Fruit fly (Drosophila melanogaster) ovary, adult (tissue): ENCODE measurements around the gene Reck.

Source experiments
- CG17801 ChIP-seq: fragments of 200-800 bp; optimal IDR thresholded peaks from 2 replicates; lab custom pipeline; 2019; ENCODE audit warnings: missing biosample characterization, mild to moderate bottlenecking, missing genetic modification characterization, moderate library complexity; ENCODE audit not compliant: partially characterized antibody

Reck gene

dm6 chr3L:15013957-15014692, at the start of gene Reck:
Reck (minus strand) TSS chr3L:15014062.
- TF ChIP-seq CG17801 (GFP tag; lab: Kevin White, UChicago): no peak

DNA sequence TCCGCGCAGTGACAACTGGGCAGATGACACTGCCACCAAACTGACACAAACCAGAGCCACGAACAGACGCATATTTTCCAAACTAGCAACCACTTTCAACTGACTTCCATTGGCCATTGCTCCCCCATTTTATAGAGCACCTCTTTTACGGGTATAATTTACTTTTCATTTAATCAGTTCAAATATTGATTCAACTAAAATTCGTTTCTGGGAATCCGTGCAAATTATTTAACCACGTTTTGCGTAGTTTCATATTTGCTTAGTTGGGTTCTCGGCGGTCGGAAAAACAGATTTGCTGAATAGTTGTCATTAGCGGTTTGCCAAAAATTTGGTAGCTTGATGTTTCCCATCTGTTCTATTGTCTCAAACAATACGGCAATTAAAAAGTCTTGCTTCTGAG, 47.7 kb upstream of the Reck start, which contains the start of gene CG13460:
CG13460 (minus strand) TSS at position 101 of the 400 bp plus-strand sequence.
- no peak for TF ChIP-seq CG17801 (GFP tag; lab: Kevin White, UChicago)

dm6 chr3L:15054477-15054876, 40.6 kb upstream of the Reck start, which contains the start of gene EAChm:
EAChm (plus strand) TSS chr3L:15054777.
- no peak for TF ChIP-seq CG17801 (GFP tag; lab: Kevin White, UChicago)

- TF ChIP-seq CG17801 (GFP tag; lab: Kevin White, UChicago): no peak
Observed at dm6 chr3L:15054035-15054434, 40.2 kb upstream of the Reck start, which contains the start of gene CG18649. CG18649 (minus strand) TSS chr3L:15054135.

DNA sequence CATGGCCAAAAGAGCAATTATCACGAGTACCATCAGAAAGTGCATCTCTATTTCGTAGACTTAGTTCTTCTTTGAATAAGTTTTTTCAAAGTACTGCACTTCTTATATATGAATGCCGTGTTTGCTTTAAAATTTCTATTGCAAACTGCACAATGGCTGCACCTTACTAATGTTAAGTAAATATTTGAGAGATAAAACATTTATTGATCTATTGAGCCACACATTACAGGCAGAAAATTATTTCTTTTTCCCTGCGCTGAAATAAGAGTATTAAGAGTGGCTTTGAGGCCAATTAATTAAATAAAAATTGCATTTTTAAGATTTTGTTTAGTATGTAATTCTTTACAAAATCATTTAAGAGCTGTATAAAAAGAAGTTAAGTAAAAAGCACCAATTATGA, 39.4 kb upstream of the Reck start, which contains the start of gene CG43680:
CG43680 (minus strand) TSS at position 101 of the 400 bp plus-strand sequence.
- no peak for TF ChIP-seq CG17801 (GFP tag; lab: Kevin White, UChicago)

DNA sequence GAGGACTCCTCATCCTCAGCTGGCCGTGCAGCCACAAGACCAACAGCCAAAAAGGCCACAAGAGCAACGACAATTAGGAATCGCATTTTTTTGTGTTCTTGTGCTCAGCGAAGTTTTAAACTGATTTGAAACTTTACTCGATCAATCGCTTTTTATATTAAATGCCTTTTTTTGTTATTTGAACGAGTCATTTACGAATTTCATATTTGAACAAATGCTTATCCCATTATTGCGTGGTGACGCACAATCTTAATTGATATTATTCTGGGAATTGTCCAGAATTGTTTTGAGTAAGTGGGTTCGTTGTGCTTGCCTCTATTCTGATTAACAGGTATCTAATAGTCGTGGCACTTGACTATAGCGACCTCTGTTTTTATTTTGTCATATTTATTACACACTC, 38.5 kb upstream of the Reck start, which contains the start of gene CG13461:
CG13461 (minus strand) TSS at position 101 of the 400 bp plus-strand sequence.
- no peak for TF ChIP-seq CG17801 (GFP tag; lab: Kevin White, UChicago)

DNA sequence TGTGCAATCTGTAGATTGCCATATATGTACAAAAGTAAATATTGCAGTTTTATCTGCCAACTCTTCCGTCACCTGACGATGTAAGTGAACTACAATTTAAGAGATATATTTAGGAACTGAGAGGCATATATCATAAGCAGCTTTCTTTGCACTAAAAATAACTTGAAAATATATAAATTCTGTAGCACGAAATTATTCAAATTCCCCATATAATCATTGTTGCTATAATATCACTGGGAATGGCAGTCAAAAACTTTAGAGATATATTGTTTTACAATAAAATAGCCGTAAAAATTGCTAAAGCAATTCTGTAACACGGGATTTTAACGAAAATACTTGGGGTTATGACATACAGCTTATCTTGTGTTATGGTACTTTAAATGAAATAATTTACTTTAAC, 37.5 kb upstream of the Reck start, which contains the start of gene CG43679:
CG43679 (minus strand) TSS at position 101 of the 400 bp plus-strand sequence.
- TF ChIP-seq CG17801 (GFP tag; lab: Kevin White, UChicago): no peak

dm6 chr3L:15050706-15051105, 36.8 kb upstream of the Reck start, which contains the start of gene CG12310:
CG12310 (minus strand) TSS chr3L:15050806.
- TF ChIP-seq CG17801 (GFP tag; lab: Kevin White, UChicago): no peak

- no peak for TF ChIP-seq CG17801 (GFP tag; lab: Kevin White, UChicago)
Observed at dm6 chr3L:15050109-15050508, 36.2 kb upstream of the Reck start, which contains the start of gene CG18581. CG18581 (minus strand) TSS chr3L:15050209.

- TF ChIP-seq CG17801 (GFP tag; lab: Kevin White, UChicago): no peak
Observed at dm6 chr3L:15049395-15049794, 35.5 kb upstream of the Reck start, which contains the start of gene CG43678. CG43678 (minus strand) TSS chr3L:15049495.

- no peak for TF ChIP-seq CG17801 (GFP tag; lab: Kevin White, UChicago)
Observed at dm6 chr3L:15048091-15048490, 34.2 kb upstream of the Reck start.

DNA sequence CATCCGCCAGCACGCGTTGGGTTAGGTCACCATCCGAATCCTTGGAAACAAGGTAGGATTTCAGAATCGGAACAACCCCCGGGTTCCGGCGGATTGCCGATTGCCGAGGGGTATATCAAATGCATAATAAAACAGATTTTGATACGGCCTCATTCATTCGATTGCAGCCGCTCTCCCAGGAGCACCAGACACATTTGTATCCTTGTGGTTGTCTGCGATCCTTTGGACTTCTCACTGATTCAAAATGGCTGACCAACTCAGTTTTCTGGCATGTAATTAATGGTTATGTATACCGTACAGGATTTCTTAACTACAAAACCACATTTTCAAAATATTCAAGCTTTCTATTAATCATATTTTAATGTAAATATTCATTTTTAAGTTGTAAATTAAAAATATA, 33.7 kb upstream of the Reck start:
- TF ChIP-seq CG17801 (GFP tag; lab: Kevin White, UChicago): no peak

- TF ChIP-seq CG17801 (GFP tag; lab: Kevin White, UChicago): no peak
Observed at dm6 chr3L:15045114-15045513, 31.3 kb upstream of the Reck start.

DNA sequence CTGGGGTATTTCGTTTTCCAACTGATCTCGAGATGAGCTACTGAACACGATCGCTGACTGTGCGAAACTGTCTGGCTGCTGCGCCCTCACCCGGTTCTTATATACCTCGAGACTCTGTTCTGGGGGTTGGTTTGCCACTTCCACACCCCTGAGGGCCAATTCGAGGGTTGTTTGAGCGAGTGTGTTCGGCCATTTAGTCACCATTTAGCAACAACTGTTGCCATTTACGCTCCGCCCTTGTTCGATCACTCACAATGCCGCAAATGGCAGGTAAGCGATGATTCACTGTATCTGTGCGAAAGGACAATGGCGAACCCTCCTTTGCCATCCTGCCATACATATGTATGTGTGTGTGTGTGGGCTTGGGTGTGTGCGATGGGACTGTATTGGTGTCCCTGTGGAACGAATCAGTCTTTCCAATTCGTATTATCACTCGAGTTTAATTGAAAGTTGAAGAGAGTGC, 30.0 kb upstream of the Reck start, which contains the start of gene ind:
ind (minus strand) TSS at position 51 of the 463 bp plus-strand sequence.
- no peak for TF ChIP-seq CG17801 (GFP tag; lab: Kevin White, UChicago)

DNA sequence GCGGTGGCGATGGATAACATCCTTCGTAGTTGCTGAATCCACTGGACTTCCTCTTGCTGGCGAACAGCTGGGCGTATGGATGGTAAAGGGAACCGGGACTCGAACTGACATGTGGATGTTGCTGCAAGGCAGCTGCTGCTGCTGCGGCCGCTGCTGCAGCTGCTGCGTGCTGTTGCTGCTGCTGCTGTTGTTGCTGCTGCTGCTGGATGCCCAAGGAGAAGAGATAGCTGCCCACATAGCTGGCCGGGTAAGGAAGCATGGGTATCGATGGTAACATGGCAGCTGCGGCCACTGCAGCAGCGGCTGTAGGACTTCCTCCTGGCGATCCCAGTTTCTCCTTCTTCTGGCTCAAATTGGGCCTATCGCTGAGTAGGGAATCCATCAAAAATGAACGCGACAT, 29.6 kb upstream of the Reck start:
- TF ChIP-seq CG17801 (GFP tag; lab: Kevin White, UChicago): no peak
